Worm (Caenorhabditis elegans): ENCODE data around the gene rpac-19.

ce11 chrIII:9666239-9666638 is 36.6 kb upstream of the rpac-19 start:
- no peak for TF ChIP-seq nhr-2 (tag; optimal IDR thresholded peaks at IDR 0.05)
- TF ChIP-seq nhr-237 (tag; optimal IDR thresholded peaks at IDR 0.05): no peak
- no peak for TF ChIP-seq mab-5 (tag; optimal IDR thresholded peaks at IDR 0.05)
- TF ChIP-seq unc-62 (GFP tag; optimal IDR thresholded peaks at IDR 0.05): no peak
- TF ChIP-seq tbx-8 (GFP tag; optimal IDR thresholded peaks at IDR 0.05): no peak

Measured in whole organism, mixed stage, embryonic.